Worm (Caenorhabditis elegans) whole organism, early embryonic: ENCODE results near the gene srbc-68.

Experiments
- B0310.2 ChIP-seq: sonication (generic microtip); optimal IDR thresholded peaks from 2 replicates; lab custom pipeline; 2016; ENCODE audit warnings: mild to moderate bottlenecking, missing genetic modification characterization, missing compliant biosample characterization
- F13C5.2 ChIP-seq: sonication (generic microtip); optimal IDR thresholded peaks from 2 replicates; lab custom pipeline; 2017; ENCODE audit warnings: mild to moderate bottlenecking, missing genetic modification characterization, inconsistent platforms, missing compliant biosample characterization
- aly-1 ChIP-seq: sonication (generic microtip); optimal IDR thresholded peaks from 2 replicates; lab custom pipeline; 2016; ENCODE audit warnings: missing genetic modification characterization, missing compliant biosample characterization
- ama-1 ChIP-seq: fragments of 150-350 bp; optimal IDR thresholded peaks from 2 replicates; lab custom pipeline; 2014
- ceh-13 ChIP-seq: fragments of 200-800 bp; sonication (Bioruptor generic); optimal IDR thresholded peaks from 2 replicates; lab custom pipeline; 2018; ENCODE audit warnings: mild to moderate bottlenecking, missing genetic modification characterization, missing compliant biosample characterization
- ceh-36 ChIP-seq: sonication (generic microtip); optimal IDR thresholded peaks from 2 replicates; lab custom pipeline; 2016; ENCODE audit warnings: missing genetic modification characterization, inconsistent platforms, missing compliant biosample characterization
- ets-7 ChIP-seq: sonication (generic microtip); optimal IDR thresholded peaks from 2 replicates; lab custom pipeline; 2016; ENCODE audit warnings: missing genotype, missing genetic modification characterization, missing compliant biosample characterization
- flt-1 ChIP-seq: fragments of 200-800 bp; sonication (Bioruptor generic); IDR thresholded peaks from 2 replicates; pipeline ENCODE4 v1.3.6; 2022; ENCODE audit warnings: missing genetic modification characterization, missing compliant biosample characterization
- hmbx-1 ChIP-seq: sonication (generic microtip); optimal IDR thresholded peaks from 2 replicates; lab custom pipeline; 2016; ENCODE audit warnings: mild to moderate bottlenecking, missing genetic modification characterization, missing compliant biosample characterization
- hmg-4 ChIP-seq: fragments of 200-800 bp; sonication (Bioruptor generic); optimal IDR thresholded peaks from 2 replicates; lab custom pipeline; 2018; ENCODE audit warnings: mild to moderate bottlenecking, missing genetic modification characterization, missing compliant biosample characterization
- hnd-1 ChIP-seq: sonication (generic microtip); optimal IDR thresholded peaks from 2 replicates; lab custom pipeline; 2016; ENCODE audit warnings: missing genetic modification characterization, missing compliant biosample characterization
- pes-1 ChIP-seq: fragments of 200-800 bp; sonication (Bioruptor generic); IDR thresholded peaks from 2 replicates; pipeline ENCODE4 v1.3.6; 2022; ENCODE audit warnings: missing genetic modification reagents, missing genetic modification characterization, missing compliant biosample characterization
- scrt-1 ChIP-seq: fragments of 200-800 bp; sonication (Bioruptor generic); IDR thresholded peaks from 2 replicates; pipeline ENCODE4 v1.3.6; 2022; ENCODE audit warnings: missing genetic modification characterization, missing compliant biosample characterization
- sea-1 ChIP-seq: fragments of 200-800 bp; sonication (Bioruptor generic); conservative IDR thresholded peaks from 2 replicates; pipeline ENCODE4 v1.3.6; 2022; ENCODE audit warnings: missing genetic modification characterization, missing compliant biosample characterization
- tbx-11 ChIP-seq: fragments of 200-800 bp; sonication (Bioruptor generic); IDR thresholded peaks from 2 replicates; pipeline ENCODE4 v1.3.6; 2022; ENCODE audit warnings: missing genetic modification characterization, missing compliant biosample characterization
- tbx-37 ChIP-seq: fragments of 200-800 bp; sonication (Bioruptor generic); conservative IDR thresholded peaks from 2 replicates; pipeline ENCODE4 v1.3.6; 2022; ENCODE audit warnings: missing genetic modification reagents, missing genetic modification characterization, missing compliant biosample characterization
- tra-4 ChIP-seq: sonication (generic microtip); optimal IDR thresholded peaks from 2 replicates; lab custom pipeline; 2017; ENCODE audit warnings: missing genetic modification characterization, missing compliant biosample characterization

srbc-68 gene

DNA sequence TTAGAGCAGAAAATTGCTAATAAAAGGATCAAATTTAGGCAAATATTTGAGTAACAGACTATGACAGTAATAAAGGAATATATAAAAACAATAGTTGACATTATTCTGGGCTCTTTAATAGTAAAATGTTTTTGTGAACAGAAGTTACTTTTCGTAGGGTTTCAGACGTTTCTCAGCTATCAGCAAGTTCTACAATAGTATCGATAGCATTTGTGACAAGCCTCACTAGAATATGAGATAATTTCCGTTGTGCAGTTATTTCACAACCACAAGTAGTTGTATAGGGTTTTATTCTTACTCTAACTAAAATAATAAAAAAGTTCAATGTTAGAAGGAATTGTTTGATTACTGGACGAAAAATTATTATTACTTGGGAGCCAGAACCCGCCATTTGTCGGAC, at the start of gene srbc-68:
Gene srbc-68, minus strand, starts transcription at position 101 of the 400 bp plus-strand sequence.
- no peak for TF ChIP-seq ama-1 (lab: Kevin White, UChicago)
- TF ChIP-seq sea-1 = no peak
- no peak for TF ChIP-seq tbx-37 (GFP tag; lab: Robert Waterston, UW)
- TF ChIP-seq B0310.2 (tag; lab: Kevin White, UChicago) = no peak
- no peak for TF ChIP-seq scrt-1 (GFP tag; lab: Robert Waterston, UW)
- TF ChIP-seq hnd-1 (tag; lab: Kevin White, UChicago) = no peak
- TF ChIP-seq tra-4 (tag; lab: Kevin White, UChicago) = no peak
- no peak for TF ChIP-seq flt-1 (GFP tag; lab: Robert Waterston, UW)
- TF ChIP-seq ceh-36 = no peak
- TF ChIP-seq F13C5.2 (tag; lab: Kevin White, UChicago) = no peak
- no peak for TF ChIP-seq hmbx-1 (tag; lab: Kevin White, UChicago)

DNA sequence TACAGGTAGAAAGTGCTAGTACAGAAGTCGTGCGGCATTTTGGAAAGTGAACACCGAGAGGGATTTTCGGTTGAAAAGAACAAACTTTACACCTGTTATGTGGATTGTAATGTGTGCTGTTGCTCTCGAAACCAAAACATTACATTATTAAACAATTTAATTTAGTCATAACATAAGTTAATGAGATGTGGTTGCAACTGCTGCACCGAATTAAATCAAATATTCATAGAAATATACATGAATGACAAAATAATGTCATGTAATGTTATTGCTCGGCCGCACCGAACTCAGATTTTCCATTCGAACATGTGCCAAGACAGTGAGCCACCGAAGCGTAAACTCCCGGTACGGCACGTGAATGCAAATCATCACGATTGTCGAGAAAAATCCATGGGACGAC, 48.5 kb upstream of the srbc-68 start, which contains the start of gene srh-213:
Gene srh-213, minus strand, starts transcription at position 101 of the 400 bp plus-strand sequence.
- TF ChIP-seq flt-1 (GFP tag; lab: Robert Waterston, UW) (no peak), aly-1 (tag; lab: Kevin White, UChicago) (no peak), hnd-1 (tag; lab: Kevin White, UChicago) (no peak), hmg-4 (GFP tag; lab: Kevin White, UChicago) (no peak), pes-1 (GFP tag; lab: Robert Waterston, UW) (no peak), F13C5.2 (tag; lab: Kevin White, UChicago) (no peak), ceh-13 (no peak), ets-7 (tag; lab: Kevin White, UChicago) (no peak), tbx-11 (no peak), tbx-37 (GFP tag; lab: Robert Waterston, UW) (no peak), ama-1 (lab: Kevin White, UChicago) (no peak)

DNA sequence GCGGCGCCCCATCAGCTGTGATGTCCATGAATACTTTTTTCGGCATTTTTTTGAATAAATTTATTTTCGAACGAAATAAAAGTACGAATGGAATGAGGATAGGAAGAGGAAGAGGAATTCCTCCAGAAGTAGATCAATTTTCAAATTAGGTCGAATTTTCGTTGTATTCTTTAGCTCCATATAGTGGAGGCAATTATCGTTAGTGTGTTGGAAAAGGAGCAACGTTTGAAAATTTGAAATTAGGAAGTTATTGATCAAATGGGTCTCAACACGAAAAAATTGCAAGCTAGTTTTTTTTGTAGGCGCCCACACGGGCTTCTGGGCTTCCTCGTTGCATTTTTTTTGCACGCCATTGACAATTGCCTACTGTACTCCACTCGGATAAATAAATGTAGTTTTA, 45.7 kb upstream of the srbc-68 start, which contains the start of gene T22F3.12:
Gene T22F3.12, minus strand, starts transcription at position 101 of the 400 bp plus-strand sequence.
- no peak for TF ChIP-seq ceh-36
- TF ChIP-seq hmg-4 (GFP tag; lab: Kevin White, UChicago) = no peak
- TF ChIP-seq hmbx-1 (tag; lab: Kevin White, UChicago) = no peak
- no peak for TF ChIP-seq ceh-13
- TF ChIP-seq tra-4 (tag; lab: Kevin White, UChicago) = no peak
- no peak for TF ChIP-seq tbx-37 (GFP tag; lab: Robert Waterston, UW)
- no peak for TF ChIP-seq aly-1 (tag; lab: Kevin White, UChicago)
- no peak for TF ChIP-seq ama-1 (lab: Kevin White, UChicago)
- no peak for TF ChIP-seq flt-1 (GFP tag; lab: Robert Waterston, UW)
- TF ChIP-seq sea-1 = no peak
- TF ChIP-seq F13C5.2 (tag; lab: Kevin White, UChicago) = no peak
- no peak for TF ChIP-seq hnd-1 (tag; lab: Kevin White, UChicago)
- no peak for TF ChIP-seq B0310.2 (tag; lab: Kevin White, UChicago)
- TF ChIP-seq scrt-1 (GFP tag; lab: Robert Waterston, UW) = no peak

DNA sequence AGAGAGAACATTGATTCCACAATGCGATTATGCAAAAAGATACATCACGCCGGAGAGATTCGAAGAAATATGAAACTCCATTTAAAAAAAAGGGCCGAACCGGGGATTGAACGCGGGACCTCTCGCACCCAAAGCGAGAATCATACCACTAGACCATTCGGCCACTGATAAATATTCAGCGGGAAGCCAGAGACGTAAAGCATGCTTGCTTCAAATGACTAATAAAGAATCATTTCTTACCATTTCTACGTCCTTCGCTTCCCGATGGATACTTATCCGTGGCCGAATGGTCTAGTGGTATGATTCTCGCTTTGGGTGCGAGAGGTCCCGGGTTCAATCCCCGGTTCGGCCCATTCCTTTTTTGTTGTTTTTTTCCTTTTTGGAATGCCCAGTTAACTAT, 41.8 kb upstream of the srbc-68 start:
- TF ChIP-seq pes-1 (GFP tag; lab: Robert Waterston, UW) (0 out of 2 replicates have a peak, but pooled peaks have one; percentile 23), ama-1 (lab: Kevin White, UChicago) (no peak)

DNA sequence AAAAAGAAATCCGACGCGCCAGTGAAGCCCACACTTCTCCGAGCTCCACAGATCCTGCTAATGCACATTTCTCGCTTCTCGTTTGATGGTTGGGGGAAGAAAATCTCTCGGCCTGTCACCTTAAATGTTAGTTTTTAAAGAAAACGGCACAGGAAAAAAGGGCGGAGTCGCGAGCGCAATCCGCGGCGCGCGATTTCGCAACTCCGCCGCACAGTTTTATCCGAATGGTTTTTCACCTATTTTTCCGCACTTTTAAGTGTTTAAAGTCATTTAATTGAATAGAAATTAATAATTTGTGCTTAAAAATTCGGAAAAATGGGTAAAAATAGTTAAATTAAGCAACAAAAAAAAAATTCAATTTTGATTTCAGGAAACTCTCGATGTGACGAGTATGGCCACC, 41.2 kb upstream of the srbc-68 start:
- TF ChIP-seq flt-1 (GFP tag; lab: Robert Waterston, UW) (no peak; the same call in 1 of the 2 replicates), sea-1 (peak; percentile 68; the same call in 1 of the 2 replicates), hnd-1 (tag; lab: Kevin White, UChicago) (peak; percentile 28), hmg-4 (GFP tag; lab: Kevin White, UChicago) (peak; percentile 61), B0310.2 (tag; lab: Kevin White, UChicago) (peak; percentile 52), pes-1 (GFP tag; lab: Robert Waterston, UW) (peak; percentile 84), tbx-11 (peak; percentile 55; the same call in 1 of the 2 replicates), tra-4 (tag; lab: Kevin White, UChicago) (no peak), scrt-1 (GFP tag; lab: Robert Waterston, UW) (peak; percentile 45; the same call in 1 of the 2 replicates), F13C5.2 (tag; lab: Kevin White, UChicago) (peak; percentile 59), tbx-37 (GFP tag; lab: Robert Waterston, UW) (no peak), ceh-36 (peak; percentile 60)

DNA sequence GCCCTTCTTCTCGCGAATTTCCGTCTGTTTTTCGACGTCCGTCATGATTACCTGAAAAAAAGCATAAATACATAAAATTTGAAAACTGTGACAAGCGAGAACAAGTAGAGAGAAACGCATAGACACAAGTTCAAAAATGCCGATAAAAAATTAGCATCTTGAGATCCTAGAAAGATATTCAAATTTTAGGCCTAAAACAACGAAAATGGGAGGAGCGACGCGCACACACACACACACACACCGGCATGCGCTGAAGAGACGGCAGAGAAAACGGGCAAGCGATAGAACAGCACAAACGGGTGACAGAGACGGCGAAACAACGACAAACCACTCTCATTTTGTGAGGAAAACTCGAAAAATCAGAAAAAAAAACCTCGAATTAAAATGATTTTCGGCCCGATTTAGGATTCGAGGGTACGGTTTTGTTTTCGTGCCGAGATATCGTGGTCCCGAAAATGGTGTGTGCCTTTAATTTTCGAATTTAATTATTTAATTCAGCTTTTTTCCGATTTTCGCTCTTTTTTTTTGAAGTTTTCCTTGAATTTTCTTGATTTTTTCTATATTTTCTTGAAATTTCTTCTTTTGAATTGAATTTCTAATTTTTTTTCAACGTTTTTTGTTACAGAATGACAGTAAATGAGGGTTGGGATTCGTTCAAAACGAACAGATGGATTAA, 39.7 kb upstream of the srbc-68 start, which contains the start of the genes rpl-11.1 and T22F3.2:
Gene rpl-11.1, minus strand, starts transcription at position 51 of the 676 bp plus-strand sequence.
Gene T22F3.2, plus strand, starts transcription at position 626 of the 676 bp plus-strand sequence.
- TF ChIP-seq hmg-4 (GFP tag; lab: Kevin White, UChicago) (peak; percentile 6), scrt-1 (GFP tag; lab: Robert Waterston, UW) (no peak)

DNA sequence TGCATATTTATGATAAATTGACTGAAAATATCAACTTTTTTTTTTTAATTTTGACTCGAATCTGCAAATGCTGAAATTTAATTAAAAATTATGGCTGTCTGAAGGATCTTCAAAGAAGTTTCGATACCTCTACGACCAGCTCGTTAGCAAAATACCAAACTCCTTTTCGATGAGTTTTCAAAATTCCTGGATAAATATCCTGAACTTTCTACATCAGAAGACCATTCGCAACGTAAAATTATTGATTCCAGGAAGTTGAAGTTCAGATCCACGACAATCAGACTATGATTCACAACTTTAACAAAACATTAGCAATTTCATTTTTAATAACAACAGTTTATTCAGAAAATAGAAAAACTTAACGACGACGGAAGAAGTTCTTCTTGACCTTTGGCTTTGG, 38.6 kb upstream of the srbc-68 start:
- TF ChIP-seq aly-1 (tag; lab: Kevin White, UChicago) = no peak
- no peak for TF ChIP-seq tbx-11
- TF ChIP-seq ama-1 (lab: Kevin White, UChicago) = no peak
- no peak for TF ChIP-seq scrt-1 (GFP tag; lab: Robert Waterston, UW)
- TF ChIP-seq tra-4 (tag; lab: Kevin White, UChicago) = no peak
- TF ChIP-seq pes-1 (GFP tag; lab: Robert Waterston, UW) = no peak
- TF ChIP-seq B0310.2 (tag; lab: Kevin White, UChicago) = no peak
- TF ChIP-seq F13C5.2 (tag; lab: Kevin White, UChicago) = no peak
- TF ChIP-seq flt-1 (GFP tag; lab: Robert Waterston, UW) = no peak
- TF ChIP-seq ceh-36 = no peak
- no peak for TF ChIP-seq ceh-13
- no peak for TF ChIP-seq hmbx-1 (tag; lab: Kevin White, UChicago)
- no peak for TF ChIP-seq sea-1
- no peak for TF ChIP-seq ets-7 (tag; lab: Kevin White, UChicago)
- no peak for TF ChIP-seq hmg-4 (GFP tag; lab: Kevin White, UChicago)
- no peak for TF ChIP-seq tbx-37 (GFP tag; lab: Robert Waterston, UW)
- no peak for TF ChIP-seq hnd-1 (tag; lab: Kevin White, UChicago)
